Worm (Caenorhabditis elegans) whole organism, L4/young adult: Measurements from ENCODE around the gene ZK105.3.

Source experiments
- W03F9.2 ChIP-seq: fragments of 150-350 bp; optimal IDR thresholded peaks from 2 replicates; lab custom pipeline; 2014; ENCODE audit warnings: missing biosample characterization, missing genetic modification characterization
- dao-5 ChIP-seq: sonication (generic microtip); optimal IDR thresholded peaks from 2 replicates; lab custom pipeline; 2016; ENCODE audit warnings: missing genotype, missing genetic modification characterization, moderate library complexity, missing compliant biosample characterization
- him-1 ChIP-seq: sonication (generic microtip); optimal IDR thresholded peaks from 2 replicates; lab custom pipeline; 2016; ENCODE audit warnings: missing genotype, missing genetic modification reagents, missing genetic modification characterization, missing compliant biosample characterization

DNA sequence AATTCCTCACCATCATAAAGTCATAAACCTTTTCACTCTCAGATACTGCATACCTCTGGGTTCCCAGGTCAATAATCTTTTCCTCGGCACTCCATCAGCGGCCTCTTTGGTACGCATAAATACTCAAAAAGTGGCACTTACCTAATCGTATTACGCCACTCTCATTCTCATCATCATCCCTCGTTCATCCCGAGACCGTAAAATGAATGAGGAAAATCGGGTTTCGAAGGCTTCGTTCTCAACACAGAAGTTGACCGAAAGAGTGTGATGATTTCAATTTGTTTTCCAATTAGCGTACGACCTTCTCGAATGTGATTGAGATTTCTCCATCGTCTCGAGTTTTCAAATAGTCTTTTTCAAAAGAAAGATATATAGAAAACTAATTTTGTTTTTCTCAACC lies 43.0 kb downstream of the ZK105.3 start:
- TF ChIP-seq dao-5 (tag; lab: Kevin White, UChicago) = no peak
- TF ChIP-seq him-1 (tag; lab: Kevin White, UChicago) = no peak
- no peak for TF ChIP-seq W03F9.2 (tag; lab: Kevin White, UChicago)
